Fruit fly (Drosophila melanogaster) whole organism, prepupa: ENCODE results near the gene PIG-L.
A peak's percentile ranks its signal among the peaks of the same experiment; 100 is the strongest.

ENCODE experiments used
- CG10631 ChIP-seq: fragments of 200-800 bp; sonication (Bioruptor generic); optimal IDR thresholded peaks from 2 replicates; lab custom pipeline; 2016; ENCODE audit warnings: missing biosample characterization, missing genetic modification characterization
- CG11294 ChIP-seq: fragments of 200-800 bp; sonication (Bioruptor generic); IDR thresholded peaks from 2 replicates; pipeline ENCODE4 v1.3.6; 2022; ENCODE audit warnings: missing biosample characterization, missing genetic modification characterization
- CG11902 ChIP-seq: fragments of 200-800 bp; sonication (Bioruptor generic); optimal IDR thresholded peaks from 3 replicates; lab custom pipeline; 2016; ENCODE audit warnings: missing biosample characterization, missing genetic modification characterization
- CG15336 ChIP-seq: fragments of 200-800 bp; sonication (Bioruptor generic); IDR thresholded peaks from 2 replicates; pipeline ENCODE4 v1.3.6; 2022; ENCODE audit warnings: missing biosample characterization, missing genetic modification characterization
- CG1621 ChIP-seq: fragments of 200-800 bp; sonication (Bioruptor generic); optimal IDR thresholded peaks from 3 replicates; lab custom pipeline; 2018; ENCODE audit warnings: missing biosample characterization, mild to moderate bottlenecking, missing genetic modification characterization
- CG16779 ChIP-seq: fragments of 200-800 bp; sonication (Bioruptor generic); optimal IDR thresholded peaks from 3 replicates; lab custom pipeline; 2017; ENCODE audit warnings: missing biosample characterization, mild to moderate bottlenecking, missing genetic modification characterization
- CG3032 ChIP-seq: fragments of 200-800 bp; optimal IDR thresholded peaks from 2 replicates; lab custom pipeline; 2019; ENCODE audit warnings: missing biosample characterization, mild to moderate bottlenecking, missing genetic modification characterization, moderate library complexity
- CG31627 ChIP-seq: fragments of 200-800 bp; sonication (Bioruptor generic); optimal IDR thresholded peaks from 3 replicates; lab custom pipeline; 2016; ENCODE audit warnings: missing biosample characterization, missing genetic modification characterization
- CG32006 ChIP-seq: fragments of 200-800 bp; sonication (Bioruptor generic); optimal IDR thresholded peaks from 3 replicates; lab custom pipeline; 2017; ENCODE audit warnings: missing biosample characterization, mild to moderate bottlenecking, missing genetic modification characterization
- CG34406 ChIP-seq: fragments of 200-800 bp; sonication (Bioruptor generic); optimal IDR thresholded peaks from 3 replicates; lab custom pipeline; 2016; ENCODE audit warnings: missing biosample characterization, missing genetic modification characterization
- CG3919 ChIP-seq: fragments of 200-800 bp; sonication (Bioruptor generic); optimal IDR thresholded peaks from 3 replicates; lab custom pipeline; 2016; ENCODE audit warnings: missing biosample characterization, missing genetic modification characterization
- CG4318 ChIP-seq: fragments of 200-800 bp; sonication (Bioruptor generic); optimal IDR thresholded peaks from 3 replicates; lab custom pipeline; 2017; ENCODE audit warnings: missing biosample characterization, mild to moderate bottlenecking, missing genetic modification characterization
- CG6163 ChIP-seq: fragments of 200-800 bp; sonication (Bioruptor generic); IDR thresholded peaks from 3 replicates; pipeline ENCODE4 v1.3.6; 2022; ENCODE audit warnings: missing biosample characterization, missing genetic modification characterization
- CG6854 ChIP-seq: fragments of 200-800 bp; sonication (Bioruptor generic); optimal IDR thresholded peaks from 2 replicates; lab custom pipeline; 2017; ENCODE audit warnings: missing biosample characterization, mild to moderate bottlenecking, missing genetic modification characterization
- CG8119 ChIP-seq: fragments of 200-800 bp; sonication (Bioruptor generic); IDR thresholded peaks from 3 replicates; pipeline ENCODE4 v1.3.6; 2022; ENCODE audit warnings: missing biosample characterization, missing genetic modification characterization
- CG9139 ChIP-seq: fragments of 200-800 bp; sonication (Bioruptor generic); optimal IDR thresholded peaks from 3 replicates; lab custom pipeline; 2017; ENCODE audit warnings: missing biosample characterization, mild to moderate bottlenecking, missing genetic modification characterization
- Eip78C ChIP-seq: fragments of 200-800 bp; sonication (Bioruptor generic); peaks from one replicate; lab custom pipeline; 2016; ENCODE audit warnings: missing biosample characterization, missing genetic modification characterization
- Eip93F ChIP-seq: fragments of 200-800 bp; sonication (Bioruptor generic); optimal IDR thresholded peaks from 2 replicates; lab custom pipeline; 2016; ENCODE audit warnings: missing biosample characterization, mild to moderate bottlenecking, missing genetic modification characterization
- Ets21C ChIP-seq: fragments of 200-800 bp; sonication (Bioruptor generic); optimal IDR thresholded peaks from 3 replicates; lab custom pipeline; 2016; ENCODE audit warnings: missing biosample characterization, missing genetic modification characterization
- Ets96B ChIP-seq: fragments of 200-800 bp; optimal IDR thresholded peaks from 2 replicates; lab custom pipeline; 2019; ENCODE audit warnings: missing biosample characterization, mild to moderate bottlenecking, missing genetic modification characterization, moderate library complexity
- Hr38 ChIP-seq: sonication (Bioruptor generic); optimal IDR thresholded peaks from 2 replicates; lab custom pipeline; 2016; ENCODE audit warnings: missing biosample characterization, missing genetic modification characterization
- Hr39 ChIP-seq: fragments of 200-800 bp; sonication (Bioruptor generic); optimal IDR thresholded peaks from 2 replicates; lab custom pipeline; 2016; ENCODE audit warnings: missing biosample characterization, missing genetic modification characterization
- Hr4 ChIP-seq: fragments of 200-800 bp; sonication (Bioruptor generic); optimal IDR thresholded peaks from 3 replicates; lab custom pipeline; 2016; ENCODE audit warnings: missing biosample characterization, missing genetic modification characterization
- Lpt ChIP-seq: fragments of 200-800 bp; sonication (Bioruptor generic); optimal IDR thresholded peaks from 3 replicates; lab custom pipeline; 2016; ENCODE audit warnings: missing biosample characterization, missing genetic modification characterization
- Met ChIP-seq: fragments of 200-800 bp; sonication (Bioruptor generic); optimal IDR thresholded peaks from 3 replicates; lab custom pipeline; 2016; ENCODE audit warnings: missing biosample characterization, missing genetic modification characterization
- OdsH ChIP-seq: fragments of 200-800 bp; sonication (Bioruptor generic); optimal IDR thresholded peaks from 3 replicates; lab custom pipeline; 2016; ENCODE audit warnings: missing biosample characterization, missing genetic modification characterization
- Sox102F ChIP-seq: fragments of 200-800 bp; sonication (Bioruptor generic); optimal IDR thresholded peaks from 2 replicates; lab custom pipeline; 2016; ENCODE audit warnings: missing biosample characterization, mild to moderate bottlenecking, missing genetic modification characterization
- Sox14 ChIP-seq: fragments of 200-800 bp; sonication (Bioruptor generic); optimal IDR thresholded peaks from 3 replicates; lab custom pipeline; 2016; ENCODE audit warnings: missing biosample characterization, missing genetic modification characterization
- dac ChIP-seq: fragments of 200-800 bp; sonication (Bioruptor generic); optimal IDR thresholded peaks from 2 replicates; lab custom pipeline; 2017; ENCODE audit warnings: missing biosample characterization, mild to moderate bottlenecking, missing genetic modification characterization
- dsx ChIP-seq: fragments of 200-800 bp; optimal IDR thresholded peaks from 3 replicates; lab custom pipeline; 2019; ENCODE audit warnings: missing biosample characterization, mild to moderate bottlenecking, missing genetic modification characterization, moderate library complexity; ENCODE audit not compliant: poor library complexity, severe bottlenecking
- fd59A ChIP-seq: fragments of 200-800 bp; sonication (Bioruptor generic); optimal IDR thresholded peaks from 2 replicates; lab custom pipeline; 2017; ENCODE audit warnings: missing biosample characterization, mild to moderate bottlenecking, missing genetic modification characterization, missing genetic modification reagents
- fkh ChIP-seq: fragments of 200-800 bp; sonication (Bioruptor generic); optimal IDR thresholded peaks from 3 replicates; lab custom pipeline; 2017; ENCODE audit warnings: missing biosample characterization, mild to moderate bottlenecking, missing genetic modification characterization, moderate library complexity
- pdm3 ChIP-seq: fragments of 200-800 bp; sonication (Bioruptor generic); optimal IDR thresholded peaks from 3 replicates; lab custom pipeline; 2016; ENCODE audit warnings: missing biosample characterization, missing genetic modification characterization
- salr ChIP-seq, 2 experiments: fragments of 200-800 bp; sonication (Bioruptor generic); optimal IDR thresholded peaks; 3 replicates each; lab custom pipeline; 2016 to 2018; ENCODE audit warnings: missing biosample characterization in 2 of 2, missing genetic modification characterization in 2 of 2, mild to moderate bottlenecking in 1 of 2
- spab ChIP-seq: fragments of 200-800 bp; sonication (Bioruptor generic); optimal IDR thresholded peaks from 2 replicates; lab custom pipeline; 2017; ENCODE audit warnings: missing biosample characterization, mild to moderate bottlenecking, missing genetic modification characterization, missing genetic modification reagents
- ss ChIP-seq, 2 experiments: fragments of 200-800 bp; sonication (Bioruptor generic); optimal IDR thresholded peaks; 2 replicates in 1 of 2; 3 replicates in 1 of 2; lab custom pipeline; 2017 to 2018; ENCODE audit warnings: mild to moderate bottlenecking in 2 of 2, missing biosample characterization in 2 of 2, missing genetic modification characterization in 2 of 2, moderate library complexity in 1 of 2
- svp ChIP-seq: fragments of 200-800 bp; sonication (Bioruptor generic); peaks from one replicate; lab custom pipeline; 2016; ENCODE audit warnings: missing biosample characterization, missing genetic modification characterization
- topi ChIP-seq: fragments of 200-800 bp; sonication (Bioruptor generic); optimal IDR thresholded peaks from 3 replicates; lab custom pipeline; 2016; ENCODE audit warnings: missing biosample characterization, missing genetic modification characterization
- vri ChIP-seq: fragments of 200-800 bp; sonication (Bioruptor generic); optimal IDR thresholded peaks from 3 replicates; lab custom pipeline; 2016; ENCODE audit warnings: missing biosample characterization, mild to moderate bottlenecking, missing genetic modification characterization

Gene PIG-L

dm6 chr3R:20031043-20031763, 10.1 kb upstream of the PIG-L start, which contains the start of gene trem (continued):
- TF ChIP-seq Hr4 = peak; percentile 76
- TF ChIP-seq CG34406 = peak; percentile 71
- TF ChIP-seq CG15336 = peak; percentile 35; the same call in 1 of the 2 replicates
- TF ChIP-seq salr (GFP tag; optimal IDR thresholded peaks at IDR 0.05; lab: Kevin White, UChicago) = peak; percentile 29 to 89
- no peak for TF ChIP-seq CG6854 (GFP tag; lab: Kevin White, UChicago)
- TF ChIP-seq CG10631 (GFP tag; lab: Kevin White, UChicago) = peak; percentile 88
- TF ChIP-seq spab (GFP tag; lab: Kevin White, UChicago) = no peak
- TF ChIP-seq Eip78C = peak; percentile 91
- peak; percentile 62 for TF ChIP-seq Ets96B (tag; lab: Kevin White, UChicago)
- TF ChIP-seq Eip93F (GFP tag; lab: Kevin White, UChicago) = no peak
- peak; percentile 65 for TF ChIP-seq fd59A (GFP tag; lab: Kevin White, UChicago)
- TF ChIP-seq CG9139 (GFP tag; lab: Kevin White, UChicago) = no peak
- TF ChIP-seq Hr39 (GFP tag; lab: Kevin White, UChicago) = peak; percentile 77
- peak; percentile 86 for TF ChIP-seq OdsH (GFP tag; lab: Kevin White, UChicago)
- no peak for TF ChIP-seq CG3919
- peak; percentile 71 for TF ChIP-seq CG11902 (GFP tag; lab: Kevin White, UChicago)
- no peak for TF ChIP-seq svp (GFP tag; lab: Kevin White, UChicago)
- TF ChIP-seq dac (GFP tag; lab: Kevin White, UChicago) = peak; percentile 49
- TF ChIP-seq CG3032 (tag; lab: Kevin White, UChicago) = peak; percentile 79
- peak; percentile 88 for TF ChIP-seq CG32006 (GFP tag; lab: Kevin White, UChicago)
- no peak for TF ChIP-seq CG1621 (tag; lab: Kevin White, UChicago)
- no peak for TF ChIP-seq Hr38
- TF ChIP-seq, all 60 proteins: peak for 37

- TF ChIP-seq Hr4 = no peak
- TF ChIP-seq fkh (GFP tag; lab: Kevin White, UChicago) = peak; percentile 97
- TF ChIP-seq, all 60 proteins: peak for 1
These were observed 6.7 kb upstream of the PIG-L start, which contains the start of the genes CG4424 and CG4854 for dm6 chr3R:20027841-20028240. CG4424 (minus strand) TSS chr3R:20028040. CG4854 (plus strand) TSS chr3R:20028058.

dm6 chr3R:20013404-20013922, 7.7 kb downstream of the PIG-L start, which contains the start of the genes CG17190 and CG4836:
CG17190 (minus strand) TSS chr3R:20013504.
CG4836 (plus strand) TSS chr3R:20013872.
- TF ChIP-seq Sox102F (GFP tag; lab: Kevin White, UChicago) (no peak), CG4318 (GFP tag; lab: Kevin White, UChicago) (no peak), Ets21C (no peak), CG6163 (GFP tag; lab: Robert Waterston, UW) (no peak), spab (GFP tag; lab: Kevin White, UChicago) (no peak), CG8119 (GFP tag; lab: Robert Waterston, UW) (no peak), vri (GFP tag; lab: Kevin White, UChicago) (no peak), Sox14 (GFP tag; lab: Kevin White, UChicago) (no peak), CG16779 (tag; lab: Kevin White, UChicago) (no peak), dsx (GFP tag; lab: Kevin White, UChicago) (no peak), ss (GFP tag; optimal IDR thresholded peaks at IDR 0.05; lab: Kevin White, UChicago) (no peak)

- no peak for TF ChIP-seq CG11294 (GFP tag; lab: Robert Waterston, UW)
- no peak for TF ChIP-seq CG6163 (GFP tag; lab: Robert Waterston, UW)
- TF ChIP-seq svp (GFP tag; lab: Kevin White, UChicago) = no peak
- TF ChIP-seq CG32006 (GFP tag; lab: Kevin White, UChicago) = no peak
- TF ChIP-seq topi (GFP tag; lab: Kevin White, UChicago) = no peak
- no peak for TF ChIP-seq pdm3 (GFP tag; lab: Kevin White, UChicago)
- TF ChIP-seq CG6854 (GFP tag; lab: Kevin White, UChicago) = no peak
- TF ChIP-seq CG16779 (tag; lab: Kevin White, UChicago) = no peak
- no peak for TF ChIP-seq CG31627 (GFP tag; lab: Kevin White, UChicago)
- no peak for TF ChIP-seq CG9139 (GFP tag; lab: Kevin White, UChicago)
- TF ChIP-seq CG11902 (GFP tag; lab: Kevin White, UChicago) = no peak
- TF ChIP-seq Ets21C = no peak
- TF ChIP-seq CG8119 (GFP tag; lab: Robert Waterston, UW) = no peak
- TF ChIP-seq Lpt (GFP tag; lab: Kevin White, UChicago) = no peak
- no peak for TF ChIP-seq CG1621 (tag; lab: Kevin White, UChicago)
- TF ChIP-seq Met = no peak
These were observed 8.4 kb downstream of the PIG-L start for dm6 chr3R:20012688-20013087.
